Worm (Caenorhabditis elegans): ENCODE data around the gene F01F1.15.

Gene F01F1.15

DNA sequence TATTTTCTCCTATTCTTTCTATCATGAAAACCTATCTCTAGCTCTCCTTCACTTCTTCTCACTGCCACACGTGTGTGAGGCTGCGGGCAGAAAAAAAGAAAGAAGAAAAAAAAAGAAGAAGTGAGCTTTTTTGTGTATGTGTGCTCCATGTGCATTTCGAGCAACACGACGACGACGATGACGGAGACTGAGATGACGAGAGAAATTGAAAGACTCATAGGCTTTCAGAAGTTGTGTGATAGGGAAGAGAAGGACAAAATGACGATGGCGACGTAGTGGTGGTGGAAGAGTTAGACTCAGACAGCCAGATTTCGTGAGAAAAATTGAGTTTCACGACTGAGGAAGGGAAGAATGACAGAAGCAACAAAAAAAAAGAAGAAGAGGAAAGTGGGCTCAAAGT, 23.8 kb downstream of the F01F1.15 start (continued):
- TF ChIP-seq let-607 (tag; optimal IDR thresholded peaks at IDR 0.05) (no peak), ztf-26 (tag; optimal IDR thresholded peaks at IDR 0.05) (no peak), egl-18 (GFP tag; IDR thresholded peaks at IDR 0.05) (no peak), nhr-90 (tag; optimal IDR thresholded peaks at IDR 0.05) (no peak), xnd-1 (tag; optimal IDR thresholded peaks at IDR 0.05) (no peak), repo-1 (tag; optimal IDR thresholded peaks at IDR 0.05) (no peak), rcor-1 (GFP tag; IDR thresholded peaks at IDR 0.05) (no peak), Y95B8A.8 (GFP tag; IDR thresholded peaks at IDR 0.05) (no peak), lin-26 (GFP tag; IDR thresholded peaks at IDR 0.05) (no peak), attf-5 (GFP tag; optimal IDR thresholded peaks at IDR 0.05) (peak; percentile 24), F57C9.4 (tag; optimal IDR thresholded peaks at IDR 0.05) (no peak), F49E8.2 (tag; optimal IDR thresholded peaks at IDR 0.05; ENCODE audit: insufficient read depth) (no peak), dpl-1 (GFP tag; optimal IDR thresholded peaks at IDR 0.05) (no peak), hmg-1.2 (GFP tag; IDR thresholded peaks at IDR 0.05) (peak; percentile 45; the same call in 1 of the 2 replicates), lin-40 (tag; optimal IDR thresholded peaks at IDR 0.05) (peak; percentile 59), dpff-1 (tag; optimal IDR thresholded peaks at IDR 0.05) (no peak), unc-130 (GFP tag; optimal IDR thresholded peaks at IDR 0.05) (no peak), pbrm-1 (GFP tag; IDR thresholded peaks at IDR 0.05) (0 out of 2 replicates have a peak, but pooled peaks have one; percentile 17), him-1 (tag; optimal IDR thresholded peaks at IDR 0.05) (no peak), ceh-27 (GFP tag; optimal IDR thresholded peaks at IDR 0.05) (peak; percentile 27), ceh-40 (GFP tag; IDR thresholded peaks at IDR 0.05) (no peak), lin-35 (GFP tag; optimal IDR thresholded peaks at IDR 0.05) (peak in 1 of 3 experiments; percentile 63), egrh-3 (GFP tag; IDR thresholded peaks at IDR 0.05) (no peak), zfh-2 (GFP tag; conservative IDR thresholded peaks at IDR 0.05) (peak; percentile 72), ceh-100 (GFP tag; IDR thresholded peaks at IDR 0.05) (no peak), F33H1.4 (GFP tag; IDR thresholded peaks at IDR 0.05) (no peak), hlh-12 (tag; optimal IDR thresholded peaks at IDR 0.05) (no peak), lin-54 (GFP tag; optimal IDR thresholded peaks at IDR 0.05) (no peak), nhr-120 (GFP tag; IDR thresholded peaks at IDR 0.05) (no peak), B0336.3 (GFP tag; IDR thresholded peaks at IDR 0.05) (no peak), T26A5.8 (tag; optimal IDR thresholded peaks at IDR 0.05) (no peak), lir-1 (GFP tag; conservative IDR thresholded peaks at IDR 0.05) (no peak), F23B12.7 (tag; optimal IDR thresholded peaks at IDR 0.05; ENCODE audit: insufficient read depth) (no peak), rec-8 (tag; optimal IDR thresholded peaks at IDR 0.05) (no peak)

DNA sequence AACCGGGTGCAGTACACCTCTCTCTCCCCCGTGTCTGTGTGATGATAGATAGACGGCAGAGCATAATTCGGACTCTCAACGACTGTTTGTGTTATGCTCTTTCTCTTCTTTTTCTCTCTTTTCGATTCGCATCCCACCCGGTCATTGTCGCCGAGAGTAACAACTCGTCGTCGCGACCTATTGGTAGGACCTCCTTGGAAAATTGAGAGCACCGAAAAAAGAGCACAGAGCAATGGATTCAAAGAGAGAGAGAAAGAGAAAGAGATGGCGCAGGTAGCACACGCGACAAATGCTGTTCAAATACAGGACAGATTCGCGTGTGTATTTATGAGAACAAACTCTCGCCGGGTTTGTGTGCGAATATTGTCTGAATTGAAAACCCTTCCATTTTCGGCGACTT, 25.7 kb downstream of the F01F1.15 start:
- no peak for TF ChIP-seq ceh-58 (GFP tag; IDR thresholded peaks at IDR 0.05)
- no peak for TF ChIP-seq dpl-1 (GFP tag; optimal IDR thresholded peaks at IDR 0.05)
- peak; percentile 39; the same call in 1 of the 2 replicates for TF ChIP-seq zfh-2 (GFP tag; conservative IDR thresholded peaks at IDR 0.05)

DNA sequence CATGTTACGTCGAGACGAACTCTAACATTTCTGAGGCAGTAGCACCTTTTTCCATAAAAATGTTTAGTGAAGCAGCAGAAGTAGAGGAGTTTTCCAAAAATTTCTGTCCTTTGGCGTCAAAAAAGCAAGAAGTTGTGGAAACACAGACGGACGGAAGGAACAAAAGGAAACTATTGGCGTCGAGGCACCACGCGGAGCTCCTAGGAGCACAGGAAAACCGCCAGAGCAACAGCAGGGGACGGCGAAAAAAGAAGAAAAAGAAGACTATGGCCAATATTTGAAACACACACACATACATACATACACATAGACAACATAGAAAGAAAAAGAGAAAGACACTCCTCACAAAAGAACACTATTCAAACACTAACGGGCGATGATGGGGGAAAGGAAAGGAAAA, 26.4 kb downstream of the F01F1.15 start:
- TF ChIP-seq zfh-2 (GFP tag; conservative IDR thresholded peaks at IDR 0.05) (0 out of 2 replicates have a peak, but pooled peaks have one; percentile 8), nhr-90 (tag; optimal IDR thresholded peaks at IDR 0.05) (no peak), ztf-18 (tag; optimal IDR thresholded peaks at IDR 0.05) (no peak), atf-7 (tag; optimal IDR thresholded peaks at IDR 0.05) (no peak), K12H6.12 (tag; optimal IDR thresholded peaks at IDR 0.05) (no peak), cebp-1 (GFP tag; IDR thresholded peaks at IDR 0.05) (no peak), cebp-1 (tag; optimal IDR thresholded peaks at IDR 0.05) (peak; percentile 10), mxl-1 (tag; optimal IDR thresholded peaks at IDR 0.05) (no peak), F49E8.2 (tag; optimal IDR thresholded peaks at IDR 0.05; ENCODE audit: insufficient read depth) (no peak), hrde-1 (tag; optimal IDR thresholded peaks at IDR 0.05; ENCODE audit: borderline replicate concordance) (no peak), lin-40 (tag; optimal IDR thresholded peaks at IDR 0.05) (no peak), ets-4 (GFP tag; optimal IDR thresholded peaks at IDR 0.05) (no peak), nfyb-1 (GFP tag; IDR thresholded peaks at IDR 0.05) (no peak)

Data from whole organism, young adult.